Worm (Caenorhabditis elegans) whole organism, L2 larva: Measurements from ENCODE around the gene H21P03.10.

Experiments used
- F13H6.1 ChIP-seq: sonication (generic microtip); optimal IDR thresholded peaks from 2 replicates; lab custom pipeline; 2016; ENCODE audit warnings: missing genetic modification characterization, missing compliant biosample characterization
- R02D3.7 ChIP-seq: fragments of 150-350 bp; optimal IDR thresholded peaks from 2 replicates; lab custom pipeline; 2014; ENCODE audit warnings: missing biosample characterization, missing genetic modification characterization
- Y55F3AM.14 ChIP-seq: fragments of 200-800 bp; sonication (Bioruptor generic); optimal IDR thresholded peaks from 2 replicates; lab custom pipeline; 2018; ENCODE audit warnings: mild to moderate bottlenecking, missing genetic modification characterization, missing compliant biosample characterization
- ZK546.5 ChIP-seq: sonication (generic microtip); optimal IDR thresholded peaks from 2 replicates; lab custom pipeline; 2017; ENCODE audit warnings: missing biosample characterization, missing genetic modification characterization
- ama-1 ChIP-seq: fragments of 150-350 bp; optimal IDR thresholded peaks from 2 replicates; lab custom pipeline; 2018; ENCODE audit warnings: inconsistent platforms
- ceh-16 ChIP-seq: fragments of 150-350 bp; optimal IDR thresholded peaks from 2 replicates; lab custom pipeline; 2014; ENCODE audit warnings: missing biosample characterization, missing genetic modification characterization
- crh-2 ChIP-seq: sonication (generic microtip); optimal IDR thresholded peaks from 2 replicates; lab custom pipeline; 2017; ENCODE audit warnings: missing biosample characterization, missing genetic modification characterization
- dmd-4 ChIP-seq: sonication (generic microtip); optimal IDR thresholded peaks from 2 replicates; lab custom pipeline; 2017; ENCODE audit warnings: missing biosample characterization, missing genetic modification characterization
- egl-27 ChIP-seq: sonication (generic microtip); optimal IDR thresholded peaks from 3 replicates; lab custom pipeline; 2017; ENCODE audit warnings: missing biosample characterization, missing genetic modification reagents, missing genetic modification characterization
- gmeb-1 ChIP-seq: fragments of 150-350 bp; optimal IDR thresholded peaks from 2 replicates; lab custom pipeline; 2014; ENCODE audit warnings: missing biosample characterization, missing genetic modification characterization
- lin-11 ChIP-seq: fragments of 150-350 bp; sonication (generic microtip); optimal IDR thresholded peaks from 2 replicates; lab custom pipeline; 2014; ENCODE audit warnings: missing biosample characterization, missing genetic modification characterization, inconsistent platforms, mixed read lengths
- lin-13 ChIP-seq: fragments of 150-350 bp; optimal IDR thresholded peaks from 2 replicates; lab custom pipeline; 2014; ENCODE audit warnings: missing biosample characterization, missing genetic modification reagents, missing genetic modification characterization
- mab-5 ChIP-seq: fragments of 150-350 bp; optimal IDR thresholded peaks from 2 replicates; lab custom pipeline; 2014; ENCODE audit warnings: missing biosample characterization, missing genetic modification characterization
- mbf-1 ChIP-seq: sonication (generic microtip); optimal IDR thresholded peaks from 2 replicates; lab custom pipeline; 2017; ENCODE audit warnings: missing biosample characterization, missing genetic modification characterization
- nhr-10 ChIP-seq: sonication (generic microtip); optimal IDR thresholded peaks from 2 replicates; lab custom pipeline; 2017; ENCODE audit warnings: missing biosample characterization, missing genetic modification characterization
- nhr-11 ChIP-seq: fragments of 150-350 bp; optimal IDR thresholded peaks from 2 replicates; lab custom pipeline; 2014; ENCODE audit warnings: missing biosample characterization, missing genetic modification characterization
- nhr-12 ChIP-seq: fragments of 150-350 bp; optimal IDR thresholded peaks from 2 replicates; lab custom pipeline; 2014; ENCODE audit warnings: missing biosample characterization, missing genetic modification characterization
- nhr-129 ChIP-seq: fragments of 150-350 bp; optimal IDR thresholded peaks from 2 replicates; lab custom pipeline; 2014; ENCODE audit warnings: missing biosample characterization, missing genetic modification characterization
- nhr-21 ChIP-seq: fragments of 150-350 bp; optimal IDR thresholded peaks from 2 replicates; lab custom pipeline; 2014; ENCODE audit warnings: missing biosample characterization, missing genetic modification characterization
- nhr-23 ChIP-seq: fragments of 150-350 bp; optimal IDR thresholded peaks from 2 replicates; lab custom pipeline; 2014; ENCODE audit warnings: missing biosample characterization, missing genetic modification reagents, missing genetic modification characterization
- nhr-237 ChIP-seq: fragments of 150-350 bp; optimal IDR thresholded peaks from 2 replicates; lab custom pipeline; 2014; ENCODE audit warnings: missing biosample characterization, missing genetic modification characterization
- nhr-25 ChIP-seq: fragments of 150-350 bp; sonication (generic microtip); optimal IDR thresholded peaks from 3 replicates; lab custom pipeline; 2014; ENCODE audit warnings: missing biosample characterization, missing genetic modification characterization
- peb-1 ChIP-seq: fragments of 150-350 bp; optimal IDR thresholded peaks from 2 replicates; lab custom pipeline; 2014; ENCODE audit warnings: missing biosample characterization, missing genetic modification characterization
- sma-3 ChIP-seq: sonication (generic microtip); optimal IDR thresholded peaks from 2 replicates; lab custom pipeline; 2016; ENCODE audit warnings: missing genetic modification reagents, missing genetic modification characterization, missing compliant biosample characterization
- sma-9 ChIP-seq, 2 experiments: fragments of 150-350 bp in 1 of 2; sonication (generic microtip) in 1 of 2; optimal IDR thresholded peaks; 2 replicates each; lab custom pipeline; 2014 to 2016; ENCODE audit warnings: missing genetic modification characterization in 2 of 2, mild to moderate bottlenecking in 1 of 2, missing biosample characterization in 1 of 2, missing compliant biosample characterization in 1 of 2, missing genetic modification reagents in 1 of 2, moderate library complexity in 1 of 2
- unc-55 ChIP-seq: fragments of 150-350 bp; sonication (generic microtip); optimal IDR thresholded peaks from 3 replicates; lab custom pipeline; 2014; ENCODE audit warnings: missing biosample characterization, missing genetic modification reagents, missing genetic modification characterization
- unc-62 ChIP-seq: fragments of 150-350 bp; optimal IDR thresholded peaks from 2 replicates; lab custom pipeline; 2014; ENCODE audit warnings: missing biosample characterization, missing genetic modification reagents, missing genetic modification characterization
- zag-1 ChIP-seq: fragments of 150-350 bp; optimal IDR thresholded peaks from 2 replicates; lab custom pipeline; 2014; ENCODE audit warnings: missing biosample characterization, missing genetic modification characterization
- ztf-11 ChIP-seq: sonication (generic microtip); optimal IDR thresholded peaks from 2 replicates; lab custom pipeline; 2017; ENCODE audit warnings: missing biosample characterization, missing genetic modification characterization
- ztf-4 ChIP-seq: fragments of 150-350 bp; optimal IDR thresholded peaks from 2 replicates; lab custom pipeline; 2014; ENCODE audit warnings: missing biosample characterization, missing genetic modification characterization

The H21P03.10 gene

ce11 chrIV:11500421-11500820 lies at the start of gene H21P03.10:
TSS of gene H21P03.10 (plus strand) at chrIV:11500721.
- TF ChIP-seq ZK546.5 (tag; lab: Kevin White, UChicago) (no peak), ztf-4 (tag; lab: Kevin White, UChicago) (no peak), gmeb-1 (tag; lab: Kevin White, UChicago) (no peak), Y55F3AM.14 (GFP tag; lab: Kevin White, UChicago) (no peak), nhr-23 (tag; lab: Kevin White, UChicago) (no peak), peb-1 (tag; lab: Kevin White, UChicago) (no peak), ama-1 (lab: Kevin White, UChicago) (no peak), ceh-16 (tag; lab: Kevin White, UChicago) (no peak), unc-62 (GFP tag; lab: Kevin White, UChicago) (no peak), egl-27 (tag; lab: Kevin White, UChicago) (no peak), zag-1 (tag; lab: Kevin White, UChicago) (no peak), ztf-11 (no peak), nhr-237 (no peak), sma-9 (GFP tag; optimal IDR thresholded peaks at IDR 0.05; lab: Kevin White, UChicago) (no peak), sma-9 (tag; optimal IDR thresholded peaks at IDR 0.05; lab: Kevin White, UChicago) (no peak), nhr-25 (tag; lab: Kevin White, UChicago) (no peak), nhr-21 (tag; lab: Kevin White, UChicago) (no peak), crh-2 (tag; lab: Kevin White, UChicago) (no peak)

- TF ChIP-seq egl-27 (tag; lab: Kevin White, UChicago) (no peak), R02D3.7 (tag; lab: Kevin White, UChicago) (no peak), mab-5 (tag; lab: Kevin White, UChicago) (peak; percentile 66), lin-13 (GFP tag; lab: Kevin White, UChicago) (no peak), nhr-11 (tag; lab: Kevin White, UChicago) (no peak), nhr-237 (no peak), unc-55 (GFP tag; lab: Kevin White, UChicago) (peak; percentile 37), nhr-12 (tag; lab: Kevin White, UChicago) (no peak), F13H6.1 (tag; lab: Kevin White, UChicago) (no peak), ZK546.5 (tag; lab: Kevin White, UChicago) (no peak), unc-62 (GFP tag; lab: Kevin White, UChicago) (no peak)
Observed at ce11 chrIV:11452928-11453327, 47.6 kb upstream of the H21P03.10 start.

- TF ChIP-seq nhr-237 (no peak), mab-5 (tag; lab: Kevin White, UChicago) (no peak), ztf-4 (tag; lab: Kevin White, UChicago) (no peak), sma-3 (GFP tag; lab: Kevin White, UChicago) (no peak), R02D3.7 (tag; lab: Kevin White, UChicago) (no peak)
- TF ChIP-seq, all 48 proteins: peak for 0
Observed at ce11 chrIV:11455824-11456223, 44.7 kb upstream of the H21P03.10 start.

ce11 chrIV:11458700-11459263 lies 41.7 kb upstream of the H21P03.10 start:
- no peak for TF ChIP-seq nhr-129 (tag; lab: Kevin White, UChicago)

- TF ChIP-seq egl-27 (tag; lab: Kevin White, UChicago), result no peak
- TF ChIP-seq lin-11 (tag; lab: Kevin White, UChicago), result no peak
- TF ChIP-seq Y55F3AM.14 (GFP tag; lab: Kevin White, UChicago), result no peak
- no peak for TF ChIP-seq F13H6.1 (tag; lab: Kevin White, UChicago)
- TF ChIP-seq lin-13 (GFP tag; lab: Kevin White, UChicago), result no peak
- TF ChIP-seq nhr-21 (tag; lab: Kevin White, UChicago), result no peak
- TF ChIP-seq R02D3.7 (tag; lab: Kevin White, UChicago), result no peak
- no peak for TF ChIP-seq dmd-4 (tag; lab: Kevin White, UChicago)
- TF ChIP-seq gmeb-1 (tag; lab: Kevin White, UChicago), result no peak
- TF ChIP-seq ZK546.5 (tag; lab: Kevin White, UChicago), result no peak
- TF ChIP-seq nhr-10 (tag; lab: Kevin White, UChicago), result no peak
- TF ChIP-seq mab-5 (tag; lab: Kevin White, UChicago), result no peak
- TF ChIP-seq, all 48 proteins: peak for 0
Observed at ce11 chrIV:11459684-11460083, 40.8 kb upstream of the H21P03.10 start, which contains the start of gene npr-3. TSS of gene npr-3 (plus strand) at chrIV:11459984.

- TF ChIP-seq unc-55 (GFP tag; lab: Kevin White, UChicago) (no peak), mbf-1 (no peak), gmeb-1 (tag; lab: Kevin White, UChicago) (no peak), dmd-4 (tag; lab: Kevin White, UChicago) (no peak), ama-1 (lab: Kevin White, UChicago) (no peak)
Observed at ce11 chrIV:11461335-11461734, 39.2 kb upstream of the H21P03.10 start.
